Fruit fly (Drosophila melanogaster) whole organism, embryonic: Measurements from ENCODE around the gene mahe.

ENCODE experiments used
- Bdp1 ChIP-seq: fragments of 200-800 bp; sonication (Bioruptor generic); optimal IDR thresholded peaks from 3 replicates; lab custom pipeline; 2016; ENCODE audit warnings: missing biosample characterization, missing genetic modification characterization
- CG10366 ChIP-seq: fragments of 200-800 bp; sonication (Bioruptor generic); IDR thresholded peaks from 2 replicates; pipeline ENCODE4 v1.3.6; 2022; ENCODE audit warnings: missing biosample characterization, missing genetic modification characterization
- CG12236 ChIP-seq: fragments of 200-800 bp; sonication (Bioruptor generic); optimal IDR thresholded peaks from 2 replicates; lab custom pipeline; 2016; ENCODE audit warnings: missing biosample characterization, missing genetic modification characterization
- CG12942 ChIP-seq: fragments of 200-800 bp; sonication (Bioruptor generic); optimal IDR thresholded peaks from 3 replicates; lab custom pipeline; 2016; ENCODE audit warnings: missing biosample characterization, missing genetic modification characterization
- CG13296 ChIP-seq: fragments of 200-800 bp; sonication (Bioruptor generic); optimal IDR thresholded peaks from 3 replicates; lab custom pipeline; 2018; ENCODE audit warnings: missing biosample characterization, mild to moderate bottlenecking, missing genetic modification characterization
- CG17568 ChIP-seq: fragments of 200-800 bp; sonication (Bioruptor generic); optimal IDR thresholded peaks from 2 replicates; lab custom pipeline; 2018; ENCODE audit warnings: missing biosample characterization, mild to moderate bottlenecking, missing genetic modification characterization, moderate library complexity
- CG17612 ChIP-seq: fragments of 200-800 bp; sonication (Bioruptor generic); IDR thresholded peaks from 2 replicates; pipeline ENCODE4 v1.3.6; 2022; ENCODE audit warnings: missing biosample characterization, missing genetic modification characterization
- CG2712 ChIP-seq: fragments of 200-800 bp; optimal IDR thresholded peaks from 3 replicates; lab custom pipeline; 2019; ENCODE audit warnings: missing biosample characterization, mild to moderate bottlenecking, missing genetic modification characterization, moderate library complexity
- CG31365 ChIP-seq: fragments of 200-800 bp; sonication (Bioruptor generic); optimal IDR thresholded peaks from 2 replicates; lab custom pipeline; 2018; ENCODE audit warnings: missing biosample characterization, mild to moderate bottlenecking, missing genetic modification characterization
- CG31388 ChIP-seq: fragments of 200-800 bp; sonication (Bioruptor generic); optimal IDR thresholded peaks from 2 replicates; lab custom pipeline; 2016; ENCODE audit warnings: missing biosample characterization, missing genetic modification characterization
- CG42726 ChIP-seq: fragments of 200-800 bp; sonication (Bioruptor generic); IDR thresholded peaks from 2 replicates; pipeline ENCODE4 v1.3.6; 2022; ENCODE audit warnings: missing biosample characterization, missing genetic modification characterization; ENCODE audit not compliant: partially characterized antibody
- CG4730 ChIP-seq: fragments of 200-800 bp; sonication (Bioruptor generic); IDR thresholded peaks from 2 replicates; pipeline ENCODE4 v1.3.6; 2022; ENCODE audit warnings: missing biosample characterization, missing genetic modification characterization
- CG5245 ChIP-seq: fragments of 200-800 bp; sonication (Bioruptor generic); optimal IDR thresholded peaks from 3 replicates; lab custom pipeline; 2016; ENCODE audit warnings: missing biosample characterization, missing genetic modification characterization
- CG7786 ChIP-seq: fragments of 200-800 bp; sonication (Bioruptor generic); optimal IDR thresholded peaks from 2 replicates; lab custom pipeline; 2016; ENCODE audit warnings: missing biosample characterization, missing genetic modification characterization
- CG7963 ChIP-seq: fragments of 200-800 bp; sonication (Bioruptor generic); IDR thresholded peaks from 3 replicates; pipeline ENCODE4 v1.3.6; 2022; ENCODE audit warnings: missing biosample characterization, missing genetic modification characterization; ENCODE audit not compliant: partially characterized antibody
- CG8944 ChIP-seq: fragments of 200-800 bp; sonication (Bioruptor generic); optimal IDR thresholded peaks from 3 replicates; lab custom pipeline; 2016; ENCODE audit warnings: missing biosample characterization, missing genetic modification characterization
- CHES-1-like ChIP-seq: fragments of 200-800 bp; sonication (Bioruptor generic); optimal IDR thresholded peaks from 2 replicates; lab custom pipeline; 2016; ENCODE audit warnings: missing biosample characterization, missing genetic modification characterization
- CrebB ChIP-seq: fragments of 200-800 bp; sonication (Bioruptor generic); optimal IDR thresholded peaks from 3 replicates; lab custom pipeline; 2018; ENCODE audit warnings: missing biosample characterization, mild to moderate bottlenecking, missing genetic modification characterization
- HLH4C ChIP-seq: fragments of 200-800 bp; sonication (Bioruptor generic); IDR thresholded peaks from 3 replicates; pipeline ENCODE4 v1.3.6; 2022; ENCODE audit warnings: missing biosample characterization, missing genetic modification characterization; ENCODE audit not compliant: partially characterized antibody
- Hmr ChIP-seq: fragments of 200-800 bp; sonication (Bioruptor generic); optimal IDR thresholded peaks from 3 replicates; lab custom pipeline; 2017; ENCODE audit warnings: mild to moderate bottlenecking, missing biosample characterization, missing genetic modification reagents, missing genetic modification characterization
- Hr51 ChIP-seq, 2 experiments: fragments of 200-800 bp; sonication (Bioruptor generic); optimal IDR thresholded peaks; 2 replicates in 1 of 2; 3 replicates in 1 of 2; lab custom pipeline; 2016 to 2018; ENCODE audit warnings: missing biosample characterization in 2 of 2, missing genetic modification characterization in 2 of 2, mild to moderate bottlenecking in 1 of 2, moderate library complexity in 1 of 2
- Neu2 ChIP-seq: fragments of 200-800 bp; sonication (Bioruptor generic); optimal IDR thresholded peaks from 3 replicates; lab custom pipeline; 2016; ENCODE audit warnings: missing biosample characterization, missing genetic modification characterization, borderline replicate concordance
- Nf-YB ChIP-seq: fragments of 200-800 bp; sonication (Bioruptor generic); optimal IDR thresholded peaks from 3 replicates; lab custom pipeline; 2019; ENCODE audit warnings: missing biosample characterization, mild to moderate bottlenecking, missing genetic modification characterization, moderate library complexity
- Rfx ChIP-seq: fragments of 200-800 bp; sonication (Bioruptor generic); IDR thresholded peaks from 2 replicates; pipeline ENCODE4 v1.3.6; 2022; ENCODE audit warnings: missing biosample characterization, missing genetic modification characterization
- Stat92E ChIP-seq, 3 experiments: fragments of >200 bp in 2 of 3; fragments of 200-800 bp in 1 of 3; sonication (Bioruptor generic) in 1 of 3; optimal IDR thresholded peaks; 2 replicates each; lab custom pipeline; 2017 to 2019; ENCODE audit warnings: missing biosample characterization in 3 of 3, missing genetic modification characterization in 3 of 3, mild to moderate bottlenecking in 1 of 3, moderate library complexity in 1 of 3
- Vsx1 ChIP-seq: fragments of 200-800 bp; sonication (Bioruptor generic); optimal IDR thresholded peaks from 2 replicates; lab custom pipeline; 2017; ENCODE audit warnings: missing biosample characterization, mild to moderate bottlenecking, missing genetic modification characterization, missing genetic modification reagents
- abd-A ChIP-seq: fragments of 200-800 bp; sonication (Bioruptor generic); optimal IDR thresholded peaks from 3 replicates; lab custom pipeline; 2019; ENCODE audit warnings: missing biosample characterization, mild to moderate bottlenecking, missing genetic modification characterization, moderate library complexity
- ase ChIP-seq: fragments of 200-800 bp; sonication (Bioruptor generic); IDR thresholded peaks from 3 replicates; pipeline ENCODE4 v1.3.6; 2022; ENCODE audit warnings: missing biosample characterization, missing genetic modification characterization
- chn ChIP-seq: fragments of 200-800 bp; sonication (Bioruptor generic); optimal IDR thresholded peaks from 2 replicates; lab custom pipeline; 2016; ENCODE audit warnings: missing biosample characterization, missing genetic modification characterization
- dmrt99B ChIP-seq: fragments of 200-800 bp; sonication (Bioruptor generic); optimal IDR thresholded peaks from 2 replicates; lab custom pipeline; 2018; ENCODE audit warnings: missing biosample characterization, mild to moderate bottlenecking, missing genetic modification characterization, moderate library complexity
- gcm ChIP-seq: fragments of 200-800 bp; sonication (Bioruptor generic); optimal IDR thresholded peaks from 2 replicates; lab custom pipeline; 2019; ENCODE audit warnings: missing biosample characterization, mild to moderate bottlenecking, missing genetic modification characterization, moderate library complexity
- gcm2 ChIP-seq: fragments of 200-800 bp; sonication (Bioruptor generic); optimal IDR thresholded peaks from 2 replicates; lab custom pipeline; 2016; ENCODE audit warnings: missing biosample characterization, missing genetic modification characterization
- gem ChIP-seq: fragments of 200-800 bp; sonication (Bioruptor generic); optimal IDR thresholded peaks from 2 replicates; lab custom pipeline; 2019; ENCODE audit warnings: missing biosample characterization, mild to moderate bottlenecking, missing genetic modification characterization, moderate library complexity
- grau ChIP-seq: fragments of 200-800 bp; optimal IDR thresholded peaks from 3 replicates; lab custom pipeline; 2019; ENCODE audit warnings: missing biosample characterization, mild to moderate bottlenecking, missing genetic modification characterization, moderate library complexity
- gro ChIP-seq: fragments of 200-800 bp; sonication (Bioruptor generic); optimal IDR thresholded peaks from 2 replicates; lab custom pipeline; 2016; ENCODE audit warnings: missing biosample characterization, missing genetic modification characterization
- h ChIP-seq: fragments of >200 bp; optimal IDR thresholded peaks from 2 replicates; lab custom pipeline; 2017
- jumu ChIP-seq: fragments of 200-800 bp; sonication (Bioruptor generic); optimal IDR thresholded peaks from 3 replicates; lab custom pipeline; 2016; ENCODE audit warnings: missing biosample characterization, missing genetic modification characterization
- lmd ChIP-seq: fragments of 200-800 bp; sonication (Bioruptor generic); IDR thresholded peaks from 2 replicates; pipeline ENCODE4 v1.3.6; 2022; ENCODE audit warnings: missing biosample characterization, missing genetic modification characterization
- ranshi ChIP-seq: fragments of 200-800 bp; sonication (Bioruptor generic); IDR thresholded peaks from 2 replicates; pipeline ENCODE4 v1.3.6; 2022; ENCODE audit warnings: missing biosample characterization, missing genetic modification characterization
- run ChIP-seq: fragments of 200-800 bp; sonication (Bioruptor generic); optimal IDR thresholded peaks from 3 replicates; lab custom pipeline; 2018; ENCODE audit warnings: missing biosample characterization, mild to moderate bottlenecking, missing genetic modification characterization
- sens-2 ChIP-seq: fragments of 200-800 bp; sonication (Bioruptor generic); IDR thresholded peaks from 2 replicates; pipeline ENCODE4 v1.3.6; 2022; ENCODE audit warnings: missing biosample characterization, missing genetic modification characterization
- sim ChIP-seq: fragments of 200-800 bp; sonication (Bioruptor generic); IDR thresholded peaks from 2 replicates; pipeline ENCODE4 v1.3.6; 2022; ENCODE audit warnings: missing biosample characterization, missing genetic modification characterization
- slbo ChIP-seq: fragments of 200-800 bp; sonication (Bioruptor generic); IDR thresholded peaks from 2 replicates; pipeline ENCODE4 v1.3.6; 2022; ENCODE audit warnings: missing biosample characterization, missing genetic modification characterization
- sna ChIP-seq: fragments of 200-800 bp; sonication (Bioruptor generic); IDR thresholded peaks from 2 replicates; pipeline ENCODE4 v1.3.6; 2022; ENCODE audit warnings: missing biosample characterization, missing genetic modification characterization; ENCODE audit not compliant: partially characterized antibody
- sr ChIP-seq: fragments of 200-800 bp; sonication (Bioruptor generic); IDR thresholded peaks from 3 replicates; pipeline ENCODE4 v1.3.6; 2022; ENCODE audit warnings: missing biosample characterization, missing genetic modification characterization
- tna ChIP-seq: fragments of 200-800 bp; sonication (Bioruptor generic); IDR thresholded peaks from 2 replicates; pipeline ENCODE4 v1.3.6; 2022; ENCODE audit warnings: missing biosample characterization, missing genetic modification characterization; ENCODE audit not compliant: partially characterized antibody
- ttk ChIP-seq: fragments of 200-800 bp; sonication (Bioruptor generic); IDR thresholded peaks from 2 replicates; pipeline ENCODE4 v2.1.2; 2022; ENCODE audit warnings: missing biosample characterization, missing genetic modification characterization
- vvl ChIP-seq: fragments of 200-800 bp; sonication (Bioruptor generic); IDR thresholded peaks from 2 replicates; pipeline ENCODE4 v1.3.6; 2022; ENCODE audit warnings: missing biosample characterization, missing genetic modification characterization

mahe gene

DNA sequence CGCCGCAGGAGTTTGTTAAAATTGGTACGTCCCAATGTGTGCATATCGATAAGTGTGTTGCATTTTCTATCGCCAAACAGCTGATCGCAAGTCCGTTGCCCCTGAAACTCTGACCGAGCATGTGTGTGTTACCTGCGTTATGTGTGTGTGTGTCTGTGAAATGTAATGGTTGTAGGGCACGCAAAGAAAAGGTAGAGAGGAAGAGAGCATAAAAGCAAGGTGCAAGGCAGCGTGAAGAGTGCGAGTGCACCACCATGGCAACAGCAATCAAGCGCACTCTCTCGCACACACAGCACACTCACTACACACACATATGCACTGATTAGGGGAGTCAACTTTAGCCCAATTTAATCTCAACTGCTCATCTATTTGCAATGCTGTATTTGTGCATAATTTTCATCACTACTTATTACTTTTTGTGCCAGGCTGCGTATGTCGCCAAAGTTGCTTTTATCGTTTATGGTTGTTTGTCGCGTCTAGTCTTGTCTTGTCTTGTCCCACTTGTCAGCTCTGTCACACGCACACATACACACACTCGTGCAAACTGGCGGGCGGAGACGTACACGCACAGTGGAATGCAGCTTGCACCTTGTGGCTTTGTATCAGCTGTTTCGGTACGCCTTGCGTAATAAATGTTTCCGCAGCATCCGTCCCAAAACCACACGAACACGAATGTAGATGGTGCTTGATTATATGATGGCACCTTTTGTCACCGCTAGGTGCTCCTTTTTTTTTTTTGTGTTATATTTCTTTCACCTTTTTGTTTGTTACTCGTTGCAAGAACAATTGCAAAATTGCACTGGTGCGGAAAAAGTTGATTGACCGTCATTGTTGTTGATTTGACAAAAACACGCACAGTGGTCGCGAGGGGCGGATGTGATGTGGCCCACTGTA, 6.7 kb upstream of the mahe start (continued):
- TF ChIP-seq h (lab: Kevin White, UChicago) (no peak), CHES-1-like (GFP tag; lab: Kevin White, UChicago) (peak; percentile 77), CG5245 (GFP tag; lab: Kevin White, UChicago) (peak; percentile 61), CG42726 (GFP tag; lab: Robert Waterston, UW) (no peak), CG12236 (GFP tag; lab: Kevin White, UChicago) (peak; percentile 64), gcm (peak; percentile 78), ttk (GFP tag; lab: Robert Waterston, UW) (peak; percentile 80), CG10366 (peak; percentile 65; the same call in 1 of the 2 replicates), dmrt99B (tag; lab: Kevin White, UChicago) (peak; percentile 90), sim (GFP tag; lab: Robert Waterston, UW) (no peak), lmd (GFP tag; lab: Robert Waterston, UW) (peak; percentile 84), CG12942 (peak; percentile 70), CG2712 (peak; percentile 89), CG13296 (GFP tag; lab: Kevin White, UChicago) (peak; percentile 70), Bdp1 (GFP tag; lab: Kevin White, UChicago) (peak; percentile 61), chn (GFP tag; lab: Kevin White, UChicago) (peak; percentile 82), HLH4C (GFP tag; lab: Robert Waterston, UW) (no peak), CG7963 (GFP tag; lab: Robert Waterston, UW) (no peak), CG8944 (GFP tag; lab: Kevin White, UChicago) (peak; percentile 88), CG7786 (peak; percentile 80), slbo (GFP tag; lab: Robert Waterston, UW) (no peak), gro (GFP tag; lab: Kevin White, UChicago) (no peak), vvl (GFP tag; lab: Robert Waterston, UW) (peak; percentile 73), CG31365 (tag; lab: Kevin White, UChicago) (peak; percentile 2), Stat92E (GFP tag; optimal IDR thresholded peaks at IDR 0.05; lab: Kevin White, UChicago) (peak in 1 of 3 experiments; percentile 4), Vsx1 (peak; percentile 22), CG31388 (GFP tag; lab: Kevin White, UChicago) (peak; percentile 37), Rfx (GFP tag; lab: Robert Waterston, UW) (peak; percentile 50), CG17568 (GFP tag; lab: Kevin White, UChicago) (peak; percentile 55), CrebB (tag; lab: Kevin White, UChicago) (peak; percentile 2), sna (GFP tag; lab: Robert Waterston, UW) (no peak), run (peak; percentile 66), CG4730 (GFP tag; lab: Robert Waterston, UW) (peak; percentile 56), gem (tag; lab: Kevin White, UChicago) (peak; percentile 89), abd-A (no peak), sr (GFP tag; lab: Robert Waterston, UW) (no peak), ase (peak; percentile 51; the same call in 1 of the 3 replicates), Hr51 (GFP tag; optimal IDR thresholded peaks at IDR 0.05; lab: Kevin White, UChicago) (peak; percentile 50 to 82), CG17612 (no peak), gcm2 (GFP tag; lab: Kevin White, UChicago) (peak; percentile 23), Nf-YB (GFP tag; lab: Kevin White, UChicago) (peak; percentile 67), ranshi (GFP tag; lab: Robert Waterston, UW) (no peak; the same call in 1 of the 2 replicates), grau (peak; percentile 74), tna (no peak), sens-2 (GFP tag; lab: Robert Waterston, UW) (peak; percentile 56), jumu (GFP tag; lab: Kevin White, UChicago) (peak; percentile 89), Neu2 (peak; percentile 11), Hmr (GFP tag; lab: Kevin White, UChicago) (peak; percentile 58)
